Fruit fly (Drosophila melanogaster): ENCODE data around the gene CG14043.

DNA sequence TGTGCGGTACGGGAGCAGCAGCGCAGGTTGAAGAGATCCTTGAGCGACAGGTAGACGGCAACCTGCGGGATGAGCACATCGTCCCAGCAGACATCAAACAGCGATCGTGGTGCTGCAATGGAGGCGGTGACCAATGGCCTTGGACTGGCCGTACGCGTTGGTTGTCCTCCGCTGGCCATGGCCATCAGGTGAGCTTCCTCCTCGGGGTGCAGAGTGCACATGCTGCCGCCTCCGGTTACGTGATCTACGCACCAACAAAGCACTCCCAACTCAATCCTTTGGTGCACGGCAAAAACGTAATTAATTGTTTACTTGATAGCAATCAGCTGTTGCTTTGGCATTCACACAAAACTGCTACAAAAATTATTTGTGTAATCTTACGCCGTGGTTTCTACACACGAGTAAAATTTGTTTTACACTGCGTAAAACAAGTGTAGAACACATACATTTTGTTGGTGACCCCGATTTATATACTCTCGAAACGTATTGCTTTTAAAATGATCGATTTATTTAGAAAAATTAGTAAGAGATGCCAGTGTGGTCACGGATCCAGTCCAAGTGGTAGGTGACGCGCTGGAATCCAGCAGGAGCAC, 22.0 kb upstream of the CG14043 start, which contains the start of gene jet:
- no peak for TF ChIP-seq h (optimal IDR thresholded peaks at IDR 0.05)
- TF ChIP-seq insv (optimal IDR thresholded peaks at IDR 0.05), result no peak
